Worm (Caenorhabditis elegans): ENCODE results near the gene srh-98.

DNA sequence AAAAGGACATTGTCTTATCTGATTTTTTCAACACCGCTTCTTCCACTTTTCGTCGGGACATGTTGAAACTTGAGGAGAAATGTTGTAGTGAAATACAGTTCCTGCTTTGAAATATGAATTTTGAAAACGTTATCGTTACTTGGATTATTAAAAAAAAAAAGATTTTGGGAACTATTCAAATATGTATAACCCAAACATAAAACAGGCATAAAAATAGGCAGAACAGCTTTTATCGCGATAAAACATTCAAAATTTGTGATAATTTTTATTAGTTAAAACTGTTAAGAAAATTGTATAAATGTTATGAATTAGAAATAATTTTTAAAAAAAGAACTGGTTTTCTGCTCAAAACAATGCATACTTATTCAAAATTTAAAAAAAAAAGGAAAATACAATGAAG, 20.8 kb upstream of the srh-98 start, which contains the start of gene bgnt-1.3:
- TF ChIP-seq tbx-11 (GFP tag; IDR thresholded peaks at IDR 0.05) (no peak), pes-1 (GFP tag; IDR thresholded peaks at IDR 0.05) (no peak), B0310.2 (tag; optimal IDR thresholded peaks at IDR 0.05) (no peak), ama-1 (optimal IDR thresholded peaks at IDR 0.05) (no peak), ceh-36 (tag; optimal IDR thresholded peaks at IDR 0.05) (no peak)
